Fruit fly (Drosophila melanogaster) S2 (cell line): ENCODE measurements around the gene CG15456.
"Not testable (repeated sequence)": the region's sequence is repeated elsewhere in the genome, so short reads cannot be mapped to it uniquely, and the experiment has no call there.

Source experiments
- CG8478 ChIP-seq: fragments of >200 bp; optimal IDR thresholded peaks from 2 replicates; lab custom pipeline; 2018
- CTCF ChIP-seq, 2 experiments: fragments of >200 bp; optimal IDR thresholded peaks; 2 replicates each; lab custom pipeline; 2018

Gene CG15456

DNA sequence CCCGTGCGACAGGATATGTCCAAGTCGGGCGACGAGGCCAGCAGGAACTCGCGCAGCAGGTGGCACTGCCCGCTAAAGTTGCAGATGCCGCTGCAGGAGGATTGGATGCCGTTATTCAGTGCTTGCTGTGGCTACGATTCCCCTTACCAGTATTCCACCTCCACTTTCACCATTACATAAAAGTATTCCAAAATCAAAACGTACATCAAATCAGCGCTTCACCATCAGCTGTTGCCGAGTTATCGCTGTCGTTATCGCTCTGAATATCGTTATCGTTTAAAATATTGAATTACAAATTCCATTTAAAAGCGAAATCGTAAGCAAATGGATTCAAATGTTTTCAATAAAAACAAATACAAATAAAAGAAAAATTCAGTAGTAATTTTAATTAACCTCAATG lies at the start of gene CG15456:
CG15456 (minus strand) TSS at position 225 of the 400 bp plus-strand sequence.
- no peak for TF ChIP-seq CTCF (optimal IDR thresholded peaks at IDR 0.05; lab: Kevin White, UChicago)

dm6 chrX:20470701-20471100 lies 43.9 kb upstream of the CG15456 start:
- TF ChIP-seq CTCF (optimal IDR thresholded peaks at IDR 0.05; lab: Kevin White, UChicago): no peak
- no peak for TF ChIP-seq CG8478 (lab: Kevin White, UChicago)

DNA sequence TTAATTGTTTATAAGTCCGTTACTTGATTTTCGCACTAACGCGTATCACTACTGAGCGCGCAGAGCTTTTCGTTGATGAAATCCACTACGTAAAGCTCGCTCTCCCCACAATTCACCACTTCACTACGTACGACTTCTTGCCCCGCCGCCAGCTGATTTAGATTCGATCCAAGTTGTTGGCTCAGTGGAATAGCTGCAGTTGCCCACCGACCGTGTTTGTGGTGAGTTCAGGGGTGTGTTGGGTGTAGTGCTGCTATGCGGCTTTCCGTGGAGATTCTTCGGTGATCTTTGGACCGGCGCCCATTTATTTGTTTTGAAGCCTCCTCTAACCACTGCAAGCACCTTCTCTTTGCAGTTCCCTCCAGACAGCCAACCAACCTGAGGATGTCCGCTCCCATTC lies 41.4 kb upstream of the CG15456 start:
- TF ChIP-seq CTCF (optimal IDR thresholded peaks at IDR 0.05; lab: Kevin White, UChicago): no peak
- TF ChIP-seq CG8478 (lab: Kevin White, UChicago): no peak

DNA sequence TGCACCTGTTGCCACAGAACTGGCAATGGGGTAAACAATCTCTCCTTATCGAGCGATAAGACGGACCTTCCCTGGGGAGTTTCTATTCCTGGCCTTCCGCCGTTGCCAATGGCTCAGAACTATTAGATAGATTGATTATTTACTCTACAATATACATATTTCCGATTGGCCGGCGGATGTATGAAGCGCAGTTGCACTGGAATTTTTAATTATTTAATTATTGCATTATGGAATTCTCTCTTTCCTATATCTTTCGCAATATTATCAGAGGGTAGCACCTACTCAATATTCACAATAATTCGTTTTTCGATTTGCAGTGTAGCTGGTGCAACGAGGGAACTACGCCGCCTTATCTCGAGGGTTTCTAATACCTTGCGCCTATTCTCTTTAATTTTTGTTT lies 40.3 kb upstream of the CG15456 start, which contains the start of gene GstT3:
GstT3 (plus strand) TSS at position 301 of the 400 bp plus-strand sequence.
- TF ChIP-seq CG8478 (lab: Kevin White, UChicago): no peak
- TF ChIP-seq CTCF (optimal IDR thresholded peaks at IDR 0.05; lab: Kevin White, UChicago): no peak

dm6 chrX:20466382-20466928 lies 39.6 kb upstream of the CG15456 start:
- no peak for TF ChIP-seq CTCF (optimal IDR thresholded peaks at IDR 0.05; lab: Kevin White, UChicago)
- TF ChIP-seq CG8478 (lab: Kevin White, UChicago): no peak

DNA sequence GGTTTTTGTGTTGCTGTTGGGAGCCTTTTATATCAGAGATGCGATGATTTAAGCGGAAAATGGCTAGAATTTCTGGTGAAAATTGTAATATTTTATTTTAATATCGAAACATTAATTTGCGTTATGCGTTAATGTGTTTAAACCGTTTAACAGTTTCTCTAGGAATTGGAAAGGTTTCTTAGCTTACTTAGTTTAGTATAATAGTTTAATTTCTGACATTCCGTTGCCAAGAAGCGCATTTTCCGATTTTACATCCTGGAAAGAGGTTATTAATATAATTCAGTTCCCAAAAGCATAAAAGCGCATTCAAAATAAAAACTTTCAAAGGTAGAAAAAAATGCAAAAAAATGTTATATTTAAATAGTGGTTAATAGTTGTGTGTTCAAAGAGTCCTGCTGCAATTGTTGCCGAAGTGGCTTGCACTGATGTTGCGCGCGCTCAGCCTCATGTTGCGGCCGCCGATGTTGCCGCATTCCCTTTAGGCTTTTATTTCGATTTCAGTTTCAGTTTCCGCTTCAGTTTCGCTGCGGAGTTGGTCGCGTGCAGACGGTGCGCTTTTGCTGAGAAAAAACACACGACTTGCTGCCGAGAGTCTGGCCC lies 22.1 kb upstream of the CG15456 start, which contains the start of gene tbc:
tbc (plus strand) TSS at position 504 of the 600 bp plus-strand sequence.
- no peak for TF ChIP-seq CG8478 (lab: Kevin White, UChicago)
- no peak for TF ChIP-seq CTCF (optimal IDR thresholded peaks at IDR 0.05; lab: Kevin White, UChicago)

DNA sequence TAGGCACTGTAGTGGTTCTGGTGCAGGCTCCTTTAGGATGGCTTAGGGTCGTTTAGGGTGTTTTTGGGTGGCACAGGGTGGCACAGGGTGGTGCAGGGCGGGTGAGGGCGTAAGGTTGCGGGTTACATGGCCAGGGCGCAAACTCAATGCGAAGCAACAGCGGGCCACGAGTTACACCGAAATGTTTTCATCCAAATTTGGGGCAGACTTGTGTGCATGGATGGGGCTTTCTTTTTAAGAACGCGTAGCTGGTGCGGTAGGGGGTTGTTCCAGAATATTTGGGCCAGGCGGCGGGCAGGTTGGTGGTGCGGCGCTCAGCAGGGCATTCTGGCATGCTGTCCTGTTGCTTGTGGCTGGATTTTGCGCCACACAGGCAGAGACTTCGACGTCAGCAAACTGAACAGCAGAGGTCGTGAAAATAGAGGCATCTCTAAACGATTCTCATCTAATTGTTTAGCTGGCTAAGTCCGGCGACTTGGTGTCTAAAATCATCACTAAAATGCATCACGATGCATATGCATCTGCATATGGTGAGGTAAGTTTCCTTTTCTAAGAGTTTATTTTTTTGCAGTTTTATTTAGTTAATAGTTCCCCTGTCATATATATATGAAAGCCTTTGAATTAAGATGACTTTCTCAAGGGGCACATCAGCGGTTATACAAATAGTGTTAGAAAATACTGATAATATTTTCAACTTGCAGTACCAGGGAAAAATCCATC lies 21.2 kb upstream of the CG15456 start:
- TF ChIP-seq CG8478 (lab: Kevin White, UChicago) (no peak), CTCF (optimal IDR thresholded peaks at IDR 0.05; lab: Kevin White, UChicago) (no peak)

- TF ChIP-seq CG8478 (lab: Kevin White, UChicago); CTCF (optimal IDR thresholded peaks at IDR 0.05; lab: Kevin White, UChicago): not testable (repeated sequence)
Observed at dm6 chrX:20446071-20446470, 19.2 kb upstream of the CG15456 start, which contains the start of gene CG42578. CG42578 (plus strand) TSS chrX:20446371.

dm6 chrX:20436866-20437265 lies 10.0 kb upstream of the CG15456 start:
- TF ChIP-seq CG8478 (lab: Kevin White, UChicago) (no peak), CTCF (optimal IDR thresholded peaks at IDR 0.05; lab: Kevin White, UChicago) (no peak)

DNA sequence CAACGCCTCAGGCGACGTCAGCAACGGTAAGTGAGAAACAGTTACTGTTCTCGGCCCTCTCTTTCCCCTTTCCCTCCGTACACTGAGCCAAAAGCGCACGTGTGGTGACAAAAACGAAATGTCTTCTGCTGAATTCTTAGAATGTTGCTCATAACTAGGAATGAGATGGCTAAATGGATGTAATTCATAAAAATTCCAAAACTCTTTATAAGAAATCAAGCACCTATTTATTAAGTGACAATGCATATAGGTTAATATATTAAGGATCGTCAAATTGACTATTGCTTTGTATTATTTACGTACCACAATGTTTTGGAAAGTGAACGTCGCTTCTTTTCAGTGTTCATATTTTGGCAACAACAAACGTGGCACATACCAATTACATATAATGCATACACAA lies 7.7 kb upstream of the CG15456 start:
- TF ChIP-seq CTCF (optimal IDR thresholded peaks at IDR 0.05; lab: Kevin White, UChicago): no peak
- no peak for TF ChIP-seq CG8478 (lab: Kevin White, UChicago)

DNA sequence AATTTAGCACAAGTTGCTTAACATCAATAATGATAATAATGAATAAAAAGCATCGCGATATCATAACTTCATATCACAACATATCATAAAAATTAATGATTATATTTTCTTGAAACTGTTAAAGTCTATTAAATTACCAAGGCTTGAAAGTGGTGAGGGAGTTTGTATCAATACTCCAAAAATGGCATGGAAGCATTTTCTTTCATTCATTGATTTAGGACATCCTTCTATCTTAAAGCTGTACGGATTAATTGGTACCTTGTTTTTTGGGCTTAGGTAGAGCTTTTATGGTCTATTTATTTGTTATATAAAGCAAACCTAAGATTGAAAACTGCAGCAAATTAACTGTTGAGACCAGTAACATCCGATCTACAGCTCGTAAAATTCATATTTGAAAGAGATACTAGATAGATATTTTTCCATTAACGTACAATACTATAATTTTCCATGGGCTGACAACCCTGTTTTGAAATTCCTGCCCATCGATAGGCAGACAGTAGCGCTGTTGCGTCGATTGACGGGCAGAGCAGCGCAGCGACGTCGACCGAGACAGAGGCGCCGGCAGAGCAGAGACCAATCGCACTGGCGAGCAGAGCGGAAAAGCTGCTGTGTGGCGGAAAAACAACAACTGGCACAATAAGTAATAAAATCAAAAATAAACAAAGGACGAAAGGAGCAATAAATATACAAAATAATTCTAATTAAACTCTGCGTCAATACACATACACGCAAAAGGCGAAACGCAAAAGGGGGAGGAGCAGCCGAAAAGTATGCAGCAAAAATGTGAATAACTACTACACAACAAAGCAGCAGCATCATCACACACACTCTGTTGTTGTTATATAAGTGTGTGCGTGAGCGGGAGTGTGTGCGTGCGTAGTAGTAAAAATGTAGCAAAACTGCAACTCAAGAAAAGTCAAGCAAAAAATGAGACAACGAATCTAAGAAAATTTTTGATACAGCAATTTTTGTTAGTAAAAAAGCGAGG lies 6.8 kb upstream of the CG15456 start, which contains the start of gene CG1695:
CG1695 (plus strand) TSS at position 606 of the 988 bp plus-strand sequence.
- TF ChIP-seq CG8478 (lab: Kevin White, UChicago) (no peak), CTCF (optimal IDR thresholded peaks at IDR 0.05; lab: Kevin White, UChicago) (no peak)

- TF ChIP-seq CTCF (optimal IDR thresholded peaks at IDR 0.05; lab: Kevin White, UChicago) (no peak), CG8478 (lab: Kevin White, UChicago) (no peak)
Observed at dm6 chrX:20429482-20430204, 2.8 kb upstream of the CG15456 start, which contains the start of the genes CG11710 and mal. CG11710 (minus strand) TSS chrX:20429673. mal (plus strand) TSS chrX:20429675.

- no peak for TF ChIP-seq CTCF (optimal IDR thresholded peaks at IDR 0.05; lab: Kevin White, UChicago)
- TF ChIP-seq CG8478 (lab: Kevin White, UChicago): no peak
Observed at dm6 chrX:20423747-20424165, 3.1 kb downstream of the CG15456 start, which contains the start of the genes Pp4-19C and cactin. Pp4-19C (minus strand) TSS chrX:20424002. cactin (plus strand) TSS chrX:20424069.
